Fruit fly (Drosophila melanogaster) whole organism, embryonic: ENCODE results near the gene Syx18.

Experiments used
- Ada2b ChIP-seq: fragments of 200-800 bp; sonication (Bioruptor generic); IDR thresholded peaks from 2 replicates; pipeline ENCODE4 v1.3.6; 2022; ENCODE audit warnings: missing biosample characterization, missing genetic modification characterization
- Atf3 ChIP-seq: fragments of 200-800 bp; sonication (Bioruptor generic); optimal IDR thresholded peaks from 3 replicates; lab custom pipeline; 2016; ENCODE audit warnings: missing biosample characterization, missing genetic modification characterization
- Blimp-1 ChIP-seq: fragments of 200-800 bp; sonication (Bioruptor generic); optimal IDR thresholded peaks from 3 replicates; lab custom pipeline; 2018; ENCODE audit warnings: missing biosample characterization, missing genetic modification characterization, mild to moderate bottlenecking, moderate library complexity, missing genetic modification reagents
- CG10654 ChIP-seq: fragments of 200-800 bp; sonication (Bioruptor generic); optimal IDR thresholded peaks from 2 replicates; lab custom pipeline; 2016; ENCODE audit warnings: missing biosample characterization, missing genetic modification characterization
- CG10979 ChIP-seq: fragments of 200-800 bp; sonication (Bioruptor generic); optimal IDR thresholded peaks from 2 replicates; lab custom pipeline; 2018; ENCODE audit warnings: missing biosample characterization, mild to moderate bottlenecking, missing genetic modification characterization, moderate library complexity
- CG11085 ChIP-seq: fragments of 200-800 bp; sonication (Bioruptor generic); IDR thresholded peaks from 2 replicates; pipeline ENCODE4 v1.3.6; 2022; ENCODE audit warnings: missing biosample characterization, missing genetic modification characterization
- CG11093 ChIP-seq: fragments of 200-800 bp; sonication (Bioruptor generic); IDR thresholded peaks from 3 replicates; pipeline ENCODE4 v1.3.6; 2022; ENCODE audit warnings: missing biosample characterization, missing genetic modification characterization
- CG11695 ChIP-seq: fragments of 200-800 bp; sonication (Bioruptor generic); IDR thresholded peaks from 3 replicates; pipeline ENCODE4 v1.3.6; 2022; ENCODE audit warnings: missing biosample characterization, missing genetic modification characterization
- CG11723 ChIP-seq: fragments of 200-800 bp; sonication (Bioruptor generic); optimal IDR thresholded peaks from 2 replicates; lab custom pipeline; 2017; ENCODE audit warnings: missing biosample characterization, mild to moderate bottlenecking, missing genetic modification characterization
- CG12744 ChIP-seq: fragments of 200-800 bp; sonication (Bioruptor generic); optimal IDR thresholded peaks from 2 replicates; lab custom pipeline; 2016; ENCODE audit warnings: missing biosample characterization, missing genetic modification characterization
- CG13424 ChIP-seq: fragments of 200-800 bp; sonication (Bioruptor generic); optimal IDR thresholded peaks from 2 replicates; lab custom pipeline; 2019; ENCODE audit warnings: missing biosample characterization, mild to moderate bottlenecking, missing genetic modification characterization, moderate library complexity
- CG14014 ChIP-seq: fragments of 200-800 bp; sonication (Bioruptor generic); IDR thresholded peaks from 2 replicates; pipeline ENCODE4 v1.3.6; 2022; ENCODE audit warnings: missing biosample characterization, missing genetic modification characterization
- CG15269 ChIP-seq: fragments of 200-800 bp; sonication (Bioruptor generic); optimal IDR thresholded peaks from 2 replicates; lab custom pipeline; 2018; ENCODE audit warnings: missing biosample characterization, mild to moderate bottlenecking, missing genetic modification characterization, moderate library complexity
- CG1603 ChIP-seq: fragments of 200-800 bp; sonication (Bioruptor generic); optimal IDR thresholded peaks from 2 replicates; lab custom pipeline; 2019; ENCODE audit warnings: missing biosample characterization, mild to moderate bottlenecking, missing genetic modification characterization, moderate library complexity
- CG17359 ChIP-seq: fragments of 200-800 bp; sonication (Bioruptor generic); optimal IDR thresholded peaks from 3 replicates; lab custom pipeline; 2018; ENCODE audit warnings: missing biosample characterization, mild to moderate bottlenecking, missing genetic modification characterization, moderate library complexity
- CG17385 ChIP-seq: fragments of 200-800 bp; sonication (Bioruptor generic); optimal IDR thresholded peaks from 3 replicates; lab custom pipeline; 2018; ENCODE audit warnings: missing biosample characterization, mild to moderate bottlenecking, missing genetic modification characterization
- CG17568 ChIP-seq: fragments of 200-800 bp; sonication (Bioruptor generic); optimal IDR thresholded peaks from 2 replicates; lab custom pipeline; 2018; ENCODE audit warnings: missing biosample characterization, mild to moderate bottlenecking, missing genetic modification characterization, moderate library complexity
- CG3847 ChIP-seq: fragments of 200-800 bp; sonication (Bioruptor generic); IDR thresholded peaks from 2 replicates; pipeline ENCODE4 v1.3.6; 2022; ENCODE audit warnings: missing biosample characterization, missing genetic modification characterization
- CG4617 ChIP-seq: fragments of 200-800 bp; sonication (Bioruptor generic); optimal IDR thresholded peaks from 3 replicates; lab custom pipeline; 2016; ENCODE audit warnings: missing biosample characterization, missing genetic modification characterization, borderline replicate concordance
- CG7271 ChIP-seq: fragments of 200-800 bp; sonication (Bioruptor generic); optimal IDR thresholded peaks from 2 replicates; lab custom pipeline; 2018; ENCODE audit warnings: missing biosample characterization, mild to moderate bottlenecking, missing genetic modification characterization, moderate library complexity
- CG7928 ChIP-seq: fragments of 200-800 bp; sonication (Bioruptor generic); optimal IDR thresholded peaks from 2 replicates; lab custom pipeline; 2017; ENCODE audit warnings: missing biosample characterization, mild to moderate bottlenecking, missing genetic modification characterization
- CG8281 ChIP-seq: fragments of 200-800 bp; sonication (Bioruptor generic); optimal IDR thresholded peaks from 2 replicates; lab custom pipeline; 2018; ENCODE audit warnings: missing biosample characterization, mild to moderate bottlenecking, missing genetic modification characterization, moderate library complexity
- CG8765 ChIP-seq: fragments of 200-800 bp; sonication (Bioruptor generic); IDR thresholded peaks from 2 replicates; pipeline ENCODE4 v1.3.6; 2022; ENCODE audit warnings: missing biosample characterization, missing genetic modification characterization
- CG9609 ChIP-seq: fragments of 200-800 bp; sonication (Bioruptor generic); optimal IDR thresholded peaks from 3 replicates; lab custom pipeline; 2016; ENCODE audit warnings: missing biosample characterization, missing genetic modification characterization
- CG9727 ChIP-seq: fragments of 200-800 bp; sonication (Bioruptor generic); optimal IDR thresholded peaks from 3 replicates; lab custom pipeline; 2017; ENCODE audit warnings: missing biosample characterization, mild to moderate bottlenecking, missing genetic modification characterization
- CoRest ChIP-seq: fragments of 200-800 bp; sonication (Bioruptor generic); optimal IDR thresholded peaks from 3 replicates; lab custom pipeline; 2018; ENCODE audit warnings: missing biosample characterization, mild to moderate bottlenecking, missing genetic modification characterization, moderate library complexity
- MTF-1 ChIP-seq: fragments of 200-800 bp; sonication (Bioruptor generic); optimal IDR thresholded peaks from 2 replicates; lab custom pipeline; 2018; ENCODE audit warnings: missing biosample characterization, mild to moderate bottlenecking, missing genetic modification characterization, borderline replicate concordance
- Max ChIP-seq: fragments of 200-800 bp; sonication (Bioruptor generic); optimal IDR thresholded peaks from 2 replicates; lab custom pipeline; 2016; ENCODE audit warnings: missing biosample characterization, mild to moderate bottlenecking, missing genetic modification characterization
- NC2β ChIP-seq: fragments of 200-800 bp; sonication (Bioruptor generic); optimal IDR thresholded peaks from 2 replicates; lab custom pipeline; 2016; ENCODE audit warnings: missing biosample characterization, missing genetic modification characterization
- Pdp1 ChIP-seq, 2 experiments: fragments of 200-800 bp; sonication (Bioruptor generic); optimal IDR thresholded peaks; 3 replicates each; lab custom pipeline; 2016; ENCODE audit warnings: missing biosample characterization in 2 of 2, missing genetic modification characterization in 2 of 2, mild to moderate bottlenecking in 1 of 2, moderate library complexity in 1 of 2
- Ssrp ChIP-seq: fragments of 200-800 bp; sonication (Bioruptor generic); optimal IDR thresholded peaks from 2 replicates; lab custom pipeline; 2018; ENCODE audit warnings: missing biosample characterization, mild to moderate bottlenecking, missing genetic modification characterization, moderate library complexity
- bcd ChIP-seq: fragments of 200-800 bp; sonication (Bioruptor generic); optimal IDR thresholded peaks from 2 replicates; lab custom pipeline; 2017; ENCODE audit warnings: missing biosample characterization, mild to moderate bottlenecking, missing genetic modification characterization
- cwo ChIP-seq: fragments of 200-800 bp; sonication (Bioruptor generic); optimal IDR thresholded peaks from 3 replicates; lab custom pipeline; 2017; ENCODE audit warnings: missing biosample characterization, missing genetic modification characterization, mild to moderate bottlenecking, moderate library complexity, missing genetic modification reagents
- danr ChIP-seq: fragments of 200-800 bp; sonication (Bioruptor generic); IDR thresholded peaks from 2 replicates; pipeline ENCODE4 v1.3.6; 2022; ENCODE audit warnings: missing biosample characterization, missing genetic modification characterization
- dmrt11E ChIP-seq: fragments of 200-800 bp; sonication (Bioruptor generic); optimal IDR thresholded peaks from 3 replicates; lab custom pipeline; 2018; ENCODE audit warnings: missing biosample characterization, mild to moderate bottlenecking, missing genetic modification characterization, moderate library complexity
- dysf ChIP-seq: fragments of 200-800 bp; sonication (Bioruptor generic); IDR thresholded peaks from 3 replicates; pipeline ENCODE4 v1.3.6; 2022; ENCODE audit warnings: missing biosample characterization, missing genetic modification characterization
- en ChIP-seq: fragments of 200-800 bp; sonication (Bioruptor generic); optimal IDR thresholded peaks from 2 replicates; lab custom pipeline; 2016; ENCODE audit warnings: missing biosample characterization, missing genetic modification characterization
- fru ChIP-seq: fragments of >200 bp; optimal IDR thresholded peaks from 2 replicates; lab custom pipeline; 2017
- gcm2 ChIP-seq: fragments of 200-800 bp; sonication (Bioruptor generic); optimal IDR thresholded peaks from 2 replicates; lab custom pipeline; 2016; ENCODE audit warnings: missing biosample characterization, missing genetic modification characterization
- hkb ChIP-seq, 2 experiments: fragments of 200-800 bp in 1 of 2; fragments of >200 bp in 1 of 2; sonication (Bioruptor generic) in 1 of 2; IDR thresholded peaks in 1 of 2; optimal IDR thresholded peaks in 1 of 2; 2 replicates each; pipeline versions ENCODE4 v1.3.6 to Lab custom; 2017 to 2022; ENCODE audit warnings: missing biosample characterization in 1 of 2, missing genetic modification characterization in 1 of 2
- maf-S ChIP-seq: fragments of 200-800 bp; sonication (Bioruptor generic); optimal IDR thresholded peaks from 2 replicates; lab custom pipeline; 2016; ENCODE audit warnings: missing biosample characterization, missing genetic modification characterization
- mld ChIP-seq: fragments of 200-800 bp; sonication (Bioruptor generic); IDR thresholded peaks from 3 replicates; pipeline ENCODE4 v1.3.6; 2022; ENCODE audit warnings: missing biosample characterization, missing genetic modification characterization; ENCODE audit not compliant: partially characterized antibody
- nerfin-1 ChIP-seq: fragments of 200-800 bp; sonication (Bioruptor generic); optimal IDR thresholded peaks from 3 replicates; lab custom pipeline; 2019; ENCODE audit warnings: missing biosample characterization, mild to moderate bottlenecking, missing genetic modification characterization, moderate library complexity
- p53 ChIP-seq: fragments of 200-800 bp; sonication (Bioruptor generic); optimal IDR thresholded peaks from 2 replicates; lab custom pipeline; 2016; ENCODE audit warnings: missing biosample characterization, missing genetic modification characterization
- phol ChIP-seq: fragments of 200-800 bp; sonication (Bioruptor generic); optimal IDR thresholded peaks from 3 replicates; lab custom pipeline; 2018; ENCODE audit warnings: missing biosample characterization, mild to moderate bottlenecking, missing genetic modification characterization, moderate library complexity
- stc ChIP-seq: fragments of 200-800 bp; sonication (Bioruptor generic); IDR thresholded peaks from 2 replicates; pipeline ENCODE4 v1.3.6; 2022; ENCODE audit warnings: missing biosample characterization, missing genetic modification characterization
- twi ChIP-seq: fragments of 200-800 bp; optimal IDR thresholded peaks from 2 replicates; lab custom pipeline; 2019; ENCODE audit warnings: missing biosample characterization, mild to moderate bottlenecking, missing genetic modification characterization, moderate library complexity
- unpg ChIP-seq: fragments of 200-800 bp; sonication (Bioruptor generic); optimal IDR thresholded peaks from 3 replicates; lab custom pipeline; 2018; ENCODE audit warnings: missing biosample characterization, mild to moderate bottlenecking, missing genetic modification characterization, moderate library complexity
- usp ChIP-seq: fragments of >200 bp; optimal IDR thresholded peaks from 2 replicates; lab custom pipeline; 2017; ENCODE audit warnings: missing biosample characterization, missing genetic modification characterization

The Syx18 gene

DNA sequence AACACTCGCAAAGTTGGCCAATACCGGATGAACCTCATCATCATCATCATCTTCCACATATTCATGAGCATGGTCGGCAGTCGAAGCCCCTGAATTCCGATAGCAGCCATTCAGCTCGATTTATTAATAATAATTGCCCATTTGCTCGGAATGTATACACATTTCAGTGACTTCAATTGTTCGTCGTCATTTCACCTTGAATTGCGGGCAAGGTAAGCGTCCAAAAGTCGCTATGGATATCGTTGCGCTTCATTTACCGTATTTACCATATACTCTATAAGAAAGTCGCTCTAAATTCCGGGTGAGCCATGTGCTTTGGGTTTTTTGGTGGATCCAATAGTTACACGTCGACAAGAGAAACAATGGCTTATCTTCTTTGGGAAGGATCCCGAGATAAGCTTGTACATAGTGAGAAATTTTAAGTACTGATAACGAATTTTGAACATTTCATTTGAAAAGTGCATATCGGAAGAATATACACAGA lies 683 bp upstream of the Syx18 start:
- TF ChIP-seq CG8765 (GFP tag; lab: Robert Waterston, UW): no peak
- no peak for TF ChIP-seq CG17568
- TF ChIP-seq dmrt11E (tag; lab: Kevin White, UChicago): no peak
- peak; percentile 18 for TF ChIP-seq bcd (GFP tag; lab: Kevin White, UChicago)
- TF ChIP-seq Pdp1 (GFP tag; optimal IDR thresholded peaks at IDR 0.05; lab: Kevin White, UChicago): peak in 1 of 2 experiments; percentile 32
- peak; percentile 29 for TF ChIP-seq phol (tag; lab: Kevin White, UChicago)
- TF ChIP-seq cwo (GFP tag; lab: Kevin White, UChicago): no peak
- peak; percentile 26; the same call in 1 of the 2 replicates for TF ChIP-seq CG3847
- no peak for TF ChIP-seq usp (GFP tag; lab: Kevin White, UChicago)
- no peak for TF ChIP-seq NC2β
- TF ChIP-seq mld: no peak
- TF ChIP-seq stc: peak; percentile 39; the same call in 1 of the 2 replicates
- TF ChIP-seq CG11093: 0 out of 3 replicates have a peak, but pooled peaks have one; percentile 14
- peak; percentile 47; the same call in 1 of the 3 replicates for TF ChIP-seq dysf (GFP tag; lab: Robert Waterston, UW)
- TF ChIP-seq hkb (optimal IDR thresholded peaks at IDR 0.05; lab: Kevin White, UChicago): no peak
- peak; percentile 33; the same call in 1 of the 2 replicates for TF ChIP-seq hkb (GFP tag; IDR thresholded peaks at IDR 0.05; lab: Robert Waterston, UW)
- TF ChIP-seq Atf3 (GFP tag; lab: Kevin White, UChicago): no peak
- peak; percentile 68 for TF ChIP-seq CG15269 (tag; lab: Kevin White, UChicago)
- TF ChIP-seq fru: no peak
- TF ChIP-seq nerfin-1 (tag; lab: Kevin White, UChicago): peak; percentile 19
- TF ChIP-seq CG8281 (tag; lab: Kevin White, UChicago): peak; percentile 5
- no peak for TF ChIP-seq CG9727
- no peak for TF ChIP-seq CG7271 (tag; lab: Kevin White, UChicago)
- peak; percentile 2 for TF ChIP-seq Max (GFP tag; lab: Kevin White, UChicago)
- no peak for TF ChIP-seq CG10979 (tag; lab: Kevin White, UChicago)
- TF ChIP-seq CG11695 (GFP tag; lab: Robert Waterston, UW): 0 out of 3 replicates have a peak, but pooled peaks have one; percentile 57
- peak; percentile 50 for TF ChIP-seq CG17359 (tag; lab: Kevin White, UChicago)
- TF ChIP-seq CG13424 (tag; lab: Kevin White, UChicago): peak; percentile 54
- peak; percentile 38; the same call in 1 of the 2 replicates for TF ChIP-seq Ada2b (GFP tag; lab: Robert Waterston, UW)
- TF ChIP-seq p53 (GFP tag; lab: Kevin White, UChicago): no peak
- TF ChIP-seq Blimp-1 (GFP tag; lab: Kevin White, UChicago): no peak
- TF ChIP-seq CG14014: peak; percentile 53; the same call in 1 of the 2 replicates
- TF ChIP-seq CG4617 (GFP tag; lab: Kevin White, UChicago): no peak
- no peak for TF ChIP-seq MTF-1
- TF ChIP-seq CoRest (tag; lab: Kevin White, UChicago): no peak
- peak; percentile 33 for TF ChIP-seq CG17385
- TF ChIP-seq maf-S: peak; percentile 53
- TF ChIP-seq danr (GFP tag; lab: Robert Waterston, UW): no peak
- TF ChIP-seq Ssrp (tag; lab: Kevin White, UChicago): peak; percentile 9
- peak; percentile 3 for TF ChIP-seq CG12744
- no peak for TF ChIP-seq CG7928 (GFP tag; lab: Kevin White, UChicago)
- TF ChIP-seq CG11723 (GFP tag; lab: Kevin White, UChicago): peak; percentile 27
- TF ChIP-seq en (GFP tag; lab: Kevin White, UChicago): no peak
- no peak for TF ChIP-seq CG9609 (GFP tag; lab: Kevin White, UChicago)
- no peak for TF ChIP-seq CG11085 (GFP tag; lab: Robert Waterston, UW)
- TF ChIP-seq twi (tag; lab: Kevin White, UChicago): no peak
- no peak for TF ChIP-seq CG10654 (GFP tag; lab: Kevin White, UChicago)
- no peak for TF ChIP-seq CG1603 (tag; lab: Kevin White, UChicago)
- no peak for TF ChIP-seq gcm2 (GFP tag; lab: Kevin White, UChicago)
- TF ChIP-seq unpg (GFP tag; lab: Kevin White, UChicago): peak; percentile 37
